Fruit fly (Drosophila melanogaster) whole organism, embryonic: ENCODE measurements around the gene Usp5.

Experiments used
- CG1792 ChIP-seq: fragments of 200-800 bp; sonication (Bioruptor generic); optimal IDR thresholded peaks from 2 replicates; lab custom pipeline; 2016; ENCODE audit warnings: missing biosample characterization, missing genetic modification characterization
- CG34224 ChIP-seq: fragments of 200-800 bp; sonication (Bioruptor generic); IDR thresholded peaks from 3 replicates; pipeline ENCODE4 v1.3.6; 2022; ENCODE audit warnings: missing biosample characterization, missing genetic modification characterization; ENCODE audit not compliant: partially characterized antibody
- CG42726 ChIP-seq: fragments of 200-800 bp; sonication (Bioruptor generic); IDR thresholded peaks from 2 replicates; pipeline ENCODE4 v1.3.6; 2022; ENCODE audit warnings: missing biosample characterization, missing genetic modification characterization; ENCODE audit not compliant: partially characterized antibody
- CG6854 ChIP-seq: fragments of 200-800 bp; sonication (Bioruptor generic); optimal IDR thresholded peaks from 3 replicates; lab custom pipeline; 2017; ENCODE audit warnings: missing biosample characterization, mild to moderate bottlenecking, missing genetic modification characterization
- Dfd ChIP-seq, 2 experiments: fragments of >200 bp; optimal IDR thresholded peaks; 2 replicates each; lab custom pipeline; 2017; ENCODE audit warnings: missing biosample characterization in 2 of 2, missing genetic modification characterization in 2 of 2
- al ChIP-seq: fragments of 200-800 bp; sonication (Bioruptor generic); IDR thresholded peaks from 2 replicates; pipeline ENCODE4 v1.3.6; 2022; ENCODE audit warnings: missing biosample characterization, missing genetic modification characterization
- grau ChIP-seq: fragments of 200-800 bp; optimal IDR thresholded peaks from 3 replicates; lab custom pipeline; 2019; ENCODE audit warnings: missing biosample characterization, mild to moderate bottlenecking, missing genetic modification characterization, moderate library complexity
- inv ChIP-seq: fragments of 200-800 bp; sonication (Bioruptor generic); IDR thresholded peaks from 2 replicates; pipeline ENCODE4 v1.3.6; 2022; ENCODE audit warnings: missing biosample characterization, missing genetic modification characterization; ENCODE audit not compliant: partially characterized antibody
- klu ChIP-seq: fragments of 200-800 bp; sonication (Bioruptor generic); IDR thresholded peaks from 2 replicates; pipeline ENCODE4 v1.3.6; 2022; ENCODE audit warnings: missing biosample characterization, missing genetic modification characterization
- tio ChIP-seq: fragments of 200-800 bp; sonication (Bioruptor generic); optimal IDR thresholded peaks from 2 replicates; lab custom pipeline; 2017; ENCODE audit warnings: missing biosample characterization, missing genetic modification characterization, inconsistent platforms
- tna ChIP-seq: fragments of 200-800 bp; sonication (Bioruptor generic); IDR thresholded peaks from 2 replicates; pipeline ENCODE4 v1.3.6; 2022; ENCODE audit warnings: missing biosample characterization, missing genetic modification characterization; ENCODE audit not compliant: partially characterized antibody

The Usp5 gene

dm6 chr3L:3095590-3095989 is 52.6 kb downstream of the Usp5 start (continued):
- TF ChIP-seq grau (tag; lab: Kevin White, UChicago) (no peak), CG42726 (GFP tag; lab: Robert Waterston, UW) (peak; percentile 94), tna (peak; percentile 80), CG34224 (peak; percentile 20; the same call in 1 of the 3 replicates), CG6854 (peak; percentile 28), CG1792 (no peak), al (GFP tag; lab: Robert Waterston, UW) (no peak), Dfd (GFP tag; optimal IDR thresholded peaks at IDR 0.05; lab: Kevin White, UChicago) (no peak), klu (GFP tag; lab: Robert Waterston, UW) (no peak), tio (GFP tag; lab: Kevin White, UChicago) (no peak), inv (GFP tag; lab: Robert Waterston, UW) (peak; percentile 37; the same call in 1 of the 2 replicates)
